Fruit fly (Drosophila melanogaster): ENCODE data around the gene IKKbeta.

dm6 chr3R:16069266-16069665 is 20.0 kb upstream of the IKKbeta start:
- TF ChIP-seq CG8478 (optimal IDR thresholded peaks at IDR 0.05) (no peak), CTCF (optimal IDR thresholded peaks at IDR 0.05) (no peak)
